Worm (Caenorhabditis elegans) whole organism, midembryonic: Measurements from ENCODE around the gene Y53F4B.1.

Experiments used
- T22C8.4 ChIP-seq: fragments of 200-800 bp; sonication (Bioruptor generic); IDR thresholded peaks from 2 replicates; pipeline ENCODE4 v1.3.6; 2022; ENCODE audit warnings: missing genetic modification characterization, missing compliant biosample characterization
- cog-1 ChIP-seq: sonication (generic microtip); optimal IDR thresholded peaks from 2 replicates; lab custom pipeline; 2016; ENCODE audit warnings: missing genetic modification characterization, missing compliant biosample characterization
- flt-1 ChIP-seq: fragments of 200-800 bp; sonication (Bioruptor generic); IDR thresholded peaks from 2 replicates; pipeline ENCODE4 v1.3.6; 2022; ENCODE audit warnings: missing genetic modification characterization, missing compliant biosample characterization
- klf-2 ChIP-seq: fragments of 200-800 bp; sonication (Bioruptor generic); conservative IDR thresholded peaks from 2 replicates; pipeline ENCODE4 v1.3.6; 2022; ENCODE audit warnings: missing genetic modification reagents, missing genetic modification characterization, missing compliant biosample characterization
- med-1 ChIP-seq: sonication (generic microtip); optimal IDR thresholded peaks from 2 replicates; lab custom pipeline; 2017; ENCODE audit warnings: missing genetic modification characterization, mild to moderate bottlenecking, missing compliant biosample characterization, antibody characterized with exemption, missing genetic modification reagents; ENCODE audit not compliant: insufficient read depth
- ref-1 ChIP-seq: fragments of 200-800 bp; sonication (Bioruptor generic); conservative IDR thresholded peaks from 2 replicates; pipeline ENCODE4 v1.3.6; 2022; ENCODE audit warnings: missing genetic modification reagents, missing genetic modification characterization, missing compliant biosample characterization
- tab-1 ChIP-seq: fragments of 200-800 bp; sonication (Bioruptor generic); IDR thresholded peaks from 2 replicates; pipeline ENCODE4 v1.3.6; 2022; ENCODE audit warnings: missing genetic modification characterization, missing compliant biosample characterization
- ztf-23 ChIP-seq: fragments of 200-800 bp; sonication (Bioruptor generic); IDR thresholded peaks from 2 replicates; pipeline ENCODE4 v1.3.6; 2022; ENCODE audit warnings: missing genetic modification reagents, missing genetic modification characterization, missing compliant biosample characterization
- ztf-29 ChIP-seq: fragments of 200-800 bp; sonication (Bioruptor generic); IDR thresholded peaks from 2 replicates; pipeline ENCODE4 v1.3.6; 2022; ENCODE audit warnings: missing genetic modification reagents, missing genetic modification characterization, missing compliant biosample characterization

Y53F4B.1 gene

DNA sequence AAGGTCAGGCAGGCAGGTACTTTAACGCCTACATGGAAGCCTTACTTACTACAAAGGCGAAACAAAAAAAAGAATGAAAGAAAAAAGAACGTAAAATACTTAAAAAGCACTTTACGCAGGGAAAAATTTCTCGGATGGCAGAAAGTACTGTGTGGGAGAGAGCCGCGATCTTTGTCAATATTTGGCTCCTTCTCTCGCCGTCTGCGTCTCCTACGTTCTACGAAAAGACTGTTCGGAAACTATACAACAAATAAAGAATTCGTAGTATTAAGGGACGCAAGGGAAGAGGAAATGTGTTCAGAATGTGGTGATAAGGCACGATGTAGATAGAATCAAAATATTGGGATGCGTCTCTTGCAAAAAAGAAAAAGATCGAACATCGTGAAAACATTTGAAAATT is 9.1 kb upstream of the Y53F4B.1 start:
- TF ChIP-seq ztf-23 (no peak), klf-2 (GFP tag; lab: Robert Waterston, UW) (no peak)

DNA sequence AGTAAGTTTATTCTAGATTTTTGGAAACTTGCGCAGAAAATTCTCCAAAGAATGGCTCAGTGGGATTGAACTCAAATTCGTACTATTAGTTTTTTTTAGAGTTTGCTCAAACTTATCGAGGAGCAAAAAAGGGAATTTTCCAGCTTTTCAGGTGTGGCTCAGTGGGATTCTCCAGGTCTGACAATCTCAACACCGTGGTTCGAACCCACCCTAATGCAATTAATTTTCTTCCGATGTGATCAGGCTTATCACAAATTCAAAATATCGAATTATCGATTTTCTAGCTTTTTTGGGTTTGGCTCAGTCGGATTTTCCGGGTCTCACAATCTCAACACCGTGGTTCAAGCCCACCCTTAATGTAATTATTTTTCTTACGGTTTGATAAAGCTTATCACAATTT is 8.4 kb upstream of the Y53F4B.1 start:
- TF ChIP-seq tab-1 (GFP tag; lab: Robert Waterston, UW), result no peak
- no peak for TF ChIP-seq med-1 (GFP tag; lab: Kevin White, UChicago)
- TF ChIP-seq ztf-29 (GFP tag; lab: Robert Waterston, UW), result no peak
- TF ChIP-seq ref-1 (GFP tag; lab: Robert Waterston, UW), result no peak
- no peak for TF ChIP-seq cog-1 (tag; lab: Kevin White, UChicago)
- no peak for TF ChIP-seq ztf-23
- no peak for TF ChIP-seq flt-1 (GFP tag; lab: Robert Waterston, UW)
- no peak for TF ChIP-seq klf-2 (GFP tag; lab: Robert Waterston, UW)
- no peak for TF ChIP-seq T22C8.4

DNA sequence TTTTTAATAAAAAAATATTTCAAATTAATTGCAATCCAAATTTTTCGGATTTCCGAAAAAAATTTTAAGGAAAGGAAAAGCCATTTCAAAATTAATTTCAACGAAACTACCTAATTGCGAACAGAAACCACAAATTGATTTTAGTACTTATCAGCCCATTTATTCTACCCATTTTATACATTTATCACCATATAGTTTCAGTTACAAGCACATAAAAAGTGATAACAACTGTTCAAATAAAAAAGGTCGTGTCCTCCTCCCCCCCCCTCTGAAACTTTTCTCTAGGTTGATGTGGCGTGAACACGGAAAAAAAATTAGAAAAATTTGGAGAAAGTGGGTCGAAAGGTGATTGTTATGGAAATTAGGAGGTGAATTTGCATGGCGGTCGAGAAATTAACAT is 6.9 kb upstream of the Y53F4B.1 start:
- no peak for TF ChIP-seq ztf-23
- TF ChIP-seq flt-1 (GFP tag; lab: Robert Waterston, UW), result no peak
- TF ChIP-seq ref-1 (GFP tag; lab: Robert Waterston, UW), result no peak
- no peak for TF ChIP-seq T22C8.4
- TF ChIP-seq ztf-29 (GFP tag; lab: Robert Waterston, UW), result no peak
- TF ChIP-seq med-1 (GFP tag; lab: Kevin White, UChicago), result no peak
- TF ChIP-seq klf-2 (GFP tag; lab: Robert Waterston, UW), result no peak
- no peak for TF ChIP-seq cog-1 (tag; lab: Kevin White, UChicago)
- no peak for TF ChIP-seq tab-1 (GFP tag; lab: Robert Waterston, UW)

DNA sequence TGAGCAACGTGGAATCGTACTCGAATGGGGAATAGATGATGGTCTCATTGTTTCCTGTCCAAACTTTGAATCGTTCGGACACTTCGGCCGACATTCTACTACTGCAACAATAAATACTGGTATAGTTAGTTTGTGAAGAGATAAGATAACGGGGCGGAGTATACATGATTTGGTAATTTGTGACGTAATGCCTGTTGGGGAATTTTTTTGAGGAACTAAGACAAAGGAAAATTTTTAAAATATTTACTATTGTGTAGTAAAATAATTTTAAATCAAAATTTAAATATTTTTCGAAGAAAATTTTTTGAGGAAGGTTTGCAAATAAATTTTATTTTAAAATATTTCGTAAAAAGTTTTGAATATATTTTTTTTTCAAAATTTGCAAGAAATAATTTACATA is 6.0 kb upstream of the Y53F4B.1 start, which contains the start of gene elo-9:
Gene elo-9 (minus strand): TSS at position 101 of the 400 bp plus-strand sequence.
- TF ChIP-seq klf-2 (GFP tag; lab: Robert Waterston, UW) (no peak), ztf-23 (no peak), T22C8.4 (no peak), tab-1 (GFP tag; lab: Robert Waterston, UW) (no peak), cog-1 (tag; lab: Kevin White, UChicago) (no peak), ztf-29 (GFP tag; lab: Robert Waterston, UW) (no peak), ref-1 (GFP tag; lab: Robert Waterston, UW) (no peak), flt-1 (GFP tag; lab: Robert Waterston, UW) (no peak), med-1 (GFP tag; lab: Kevin White, UChicago) (no peak)

DNA sequence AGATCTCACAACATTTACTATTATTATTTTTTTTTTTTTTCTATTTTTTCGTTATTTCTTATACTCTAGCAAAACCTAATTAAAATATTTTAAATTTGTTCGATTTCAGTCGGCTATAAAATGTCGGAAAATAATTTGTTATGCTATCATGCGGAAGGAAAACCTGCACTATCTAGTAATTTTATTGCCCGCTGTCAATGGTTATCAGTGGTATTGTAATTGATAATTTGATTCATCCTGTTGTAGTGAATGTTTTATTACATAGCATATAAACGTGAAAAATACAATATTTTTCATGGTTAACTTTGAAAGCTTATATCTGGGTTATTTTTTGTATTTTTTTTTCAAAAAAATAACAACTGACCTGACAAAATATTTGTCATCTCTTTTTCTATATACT is 1.3 kb upstream of the Y53F4B.1 start:
- no peak for TF ChIP-seq tab-1 (GFP tag; lab: Robert Waterston, UW)
- no peak for TF ChIP-seq cog-1 (tag; lab: Kevin White, UChicago)
- no peak for TF ChIP-seq med-1 (GFP tag; lab: Kevin White, UChicago)
- no peak for TF ChIP-seq T22C8.4
- TF ChIP-seq ztf-23, result no peak
- no peak for TF ChIP-seq ref-1 (GFP tag; lab: Robert Waterston, UW)
- TF ChIP-seq klf-2 (GFP tag; lab: Robert Waterston, UW), result no peak
- no peak for TF ChIP-seq ztf-29 (GFP tag; lab: Robert Waterston, UW)
- TF ChIP-seq flt-1 (GFP tag; lab: Robert Waterston, UW), result no peak

DNA sequence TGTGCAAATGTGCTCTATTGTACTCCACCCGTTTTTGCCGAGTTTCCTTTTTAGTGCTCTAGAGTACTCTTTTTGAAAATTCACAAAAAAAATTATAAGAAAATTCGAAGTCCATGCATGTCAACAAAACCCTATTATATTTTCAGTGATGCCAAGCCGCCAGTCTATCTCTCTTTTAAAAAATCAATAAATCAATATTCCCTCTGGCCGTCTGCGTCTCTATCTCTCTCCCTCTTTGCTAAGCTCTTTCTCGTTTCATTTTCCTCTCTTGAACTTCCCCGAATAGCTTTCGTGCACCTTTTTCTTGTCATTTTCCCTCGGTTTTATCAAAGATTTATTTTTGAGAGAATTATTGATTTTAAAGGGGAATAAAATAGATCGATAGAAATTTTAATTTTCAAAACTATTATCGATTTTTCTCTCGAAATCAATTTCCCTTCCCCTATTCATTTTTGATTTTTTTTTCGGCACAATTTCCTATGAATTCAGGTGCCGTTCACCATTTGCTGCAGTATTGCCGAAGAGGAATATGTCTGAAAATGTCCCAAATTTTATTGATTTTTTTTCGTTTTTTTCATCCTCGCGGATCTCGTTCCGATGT is 5.4 kb downstream of the Y53F4B.1 start:
- TF ChIP-seq ztf-23 (no peak), med-1 (GFP tag; lab: Kevin White, UChicago) (no peak), T22C8.4 (no peak), ref-1 (GFP tag; lab: Robert Waterston, UW) (no peak), flt-1 (GFP tag; lab: Robert Waterston, UW) (no peak), tab-1 (GFP tag; lab: Robert Waterston, UW) (no peak), klf-2 (GFP tag; lab: Robert Waterston, UW) (no peak), cog-1 (tag; lab: Kevin White, UChicago) (no peak), ztf-29 (GFP tag; lab: Robert Waterston, UW) (no peak)

DNA sequence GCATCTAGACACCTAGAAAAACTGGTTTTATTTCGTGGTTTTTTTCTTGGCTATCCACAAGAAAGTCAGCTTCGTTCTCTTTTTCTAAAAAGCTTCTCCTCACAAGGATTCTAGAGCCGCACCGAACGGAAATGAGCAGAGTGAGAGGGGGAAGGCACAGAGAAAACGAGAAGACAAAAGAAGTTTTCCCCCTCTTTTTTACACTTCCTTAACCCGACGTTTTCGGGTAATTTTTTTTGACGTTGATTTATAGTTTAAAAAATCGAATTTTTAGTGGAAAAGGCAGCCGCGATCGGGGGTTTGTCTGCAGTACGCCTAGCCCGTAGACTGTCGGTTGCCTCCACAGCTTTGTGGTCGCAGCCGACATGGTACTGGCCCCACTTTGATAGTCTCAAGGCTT is 11.5 kb downstream of the Y53F4B.1 start:
- TF ChIP-seq flt-1 (GFP tag; lab: Robert Waterston, UW) (no peak), tab-1 (GFP tag; lab: Robert Waterston, UW) (no peak), ref-1 (GFP tag; lab: Robert Waterston, UW) (no peak), ztf-29 (GFP tag; lab: Robert Waterston, UW) (no peak), ztf-23 (no peak), T22C8.4 (no peak), klf-2 (GFP tag; lab: Robert Waterston, UW) (no peak), med-1 (GFP tag; lab: Kevin White, UChicago) (no peak), cog-1 (tag; lab: Kevin White, UChicago) (no peak)

DNA sequence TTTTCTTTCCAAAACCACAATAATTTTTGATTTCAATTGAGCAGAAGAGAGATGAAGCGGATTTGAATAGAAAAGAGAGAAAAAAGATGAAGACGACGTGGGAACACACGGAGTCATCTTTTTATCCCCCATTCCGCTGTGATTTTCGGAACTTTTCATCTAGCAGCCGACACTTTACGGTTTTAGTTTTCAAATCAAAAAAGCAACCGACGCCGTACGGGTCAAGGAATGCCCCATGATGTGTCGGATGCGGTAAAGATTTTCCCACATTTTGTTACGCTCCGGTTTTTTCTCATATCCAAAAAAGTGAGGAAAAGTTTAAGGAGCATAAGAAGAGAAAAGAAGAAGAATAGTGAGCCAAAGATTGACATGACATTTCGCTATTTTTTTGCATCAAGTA is 12.5 kb downstream of the Y53F4B.1 start:
- no peak for TF ChIP-seq ztf-29 (GFP tag; lab: Robert Waterston, UW)

DNA sequence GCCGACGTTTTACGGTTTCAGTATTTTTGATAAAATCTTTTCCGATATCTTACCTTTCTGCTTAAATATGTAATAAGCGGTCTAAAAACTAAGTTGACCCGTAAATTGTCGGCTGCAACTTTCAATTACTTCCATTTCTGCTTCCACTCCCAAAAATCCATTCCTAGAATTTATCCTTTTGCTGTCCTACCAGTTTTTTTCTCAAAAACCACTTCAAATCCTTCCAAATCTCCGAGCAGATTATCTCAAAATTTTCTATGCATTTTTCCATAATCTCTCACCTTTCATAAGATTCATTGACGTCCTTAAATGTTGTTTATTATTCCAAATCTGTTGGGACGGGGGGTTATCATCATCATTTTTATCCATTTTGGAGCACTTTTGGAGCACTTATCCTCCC is 17.0 kb downstream of the Y53F4B.1 start:
- TF ChIP-seq klf-2 (GFP tag; lab: Robert Waterston, UW) (no peak), T22C8.4 (no peak), flt-1 (GFP tag; lab: Robert Waterston, UW) (no peak), cog-1 (tag; lab: Kevin White, UChicago) (no peak), ref-1 (GFP tag; lab: Robert Waterston, UW) (no peak), ztf-23 (no peak), ztf-29 (GFP tag; lab: Robert Waterston, UW) (no peak), tab-1 (GFP tag; lab: Robert Waterston, UW) (no peak), med-1 (GFP tag; lab: Kevin White, UChicago) (no peak)

DNA sequence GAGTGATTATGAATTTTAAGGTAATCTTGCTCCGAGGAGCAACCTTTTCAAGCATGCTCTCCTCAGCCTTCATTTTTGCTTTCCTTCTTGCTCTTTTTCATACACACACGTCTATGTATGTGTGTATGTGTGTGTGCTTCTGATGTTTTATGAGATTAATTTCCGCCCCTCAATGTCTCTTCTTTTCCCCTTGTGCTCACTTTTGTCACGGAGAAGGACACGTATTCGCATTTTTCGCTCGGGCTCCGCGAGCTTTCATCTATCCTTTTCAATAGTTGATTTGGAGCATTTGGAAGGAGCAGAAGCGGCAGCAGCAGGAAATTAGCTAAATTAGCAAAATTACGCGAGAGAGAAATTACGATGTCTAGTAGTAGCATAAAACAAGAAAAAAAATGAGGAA is 17.7 kb downstream of the Y53F4B.1 start:
- TF ChIP-seq flt-1 (GFP tag; lab: Robert Waterston, UW), result no peak
- TF ChIP-seq ztf-29 (GFP tag; lab: Robert Waterston, UW), result no peak
- no peak for TF ChIP-seq ref-1 (GFP tag; lab: Robert Waterston, UW)
- TF ChIP-seq klf-2 (GFP tag; lab: Robert Waterston, UW), result no peak
- TF ChIP-seq T22C8.4, result no peak
- TF ChIP-seq cog-1 (tag; lab: Kevin White, UChicago), result no peak
- TF ChIP-seq med-1 (GFP tag; lab: Kevin White, UChicago), result no peak
- no peak for TF ChIP-seq tab-1 (GFP tag; lab: Robert Waterston, UW)
- TF ChIP-seq ztf-23, result no peak
